Worm (Caenorhabditis elegans): ENCODE measurements around the gene B0478.3.

ce11 chrIV:6974162-6974938, 9.9 kb upstream of the B0478.3 start:
- TF ChIP-seq ref-1 (GFP tag; conservative IDR thresholded peaks at IDR 0.05), result no peak
- no peak for TF ChIP-seq med-1 (GFP tag; optimal IDR thresholded peaks at IDR 0.05; ENCODE audit: insufficient read depth)
- TF ChIP-seq klf-2 (GFP tag; conservative IDR thresholded peaks at IDR 0.05), result no peak
- no peak for TF ChIP-seq T22C8.4 (GFP tag; IDR thresholded peaks at IDR 0.05)
- TF ChIP-seq flt-1 (GFP tag; IDR thresholded peaks at IDR 0.05), result no peak
- no peak for TF ChIP-seq ztf-29 (GFP tag; IDR thresholded peaks at IDR 0.05)

Data from whole organism, midembryonic.